Worm (Caenorhabditis elegans) whole organism, young adult: ENCODE measurements around the gene R04F11.3.

Experiments used
- B0035.1 ChIP-seq: sonication (generic microtip); optimal IDR thresholded peaks from 2 replicates; lab custom pipeline; 2016; ENCODE audit warnings: missing genetic modification characterization, mild to moderate bottlenecking, missing compliant biosample characterization, missing genotype, missing genetic modification reagents
- B0336.3 ChIP-seq: fragments of 200-800 bp; sonication (Bioruptor generic); IDR thresholded peaks from 2 replicates; pipeline ENCODE4 v1.3.6; 2022; ENCODE audit warnings: missing genetic modification characterization, missing compliant biosample characterization
- D2030.7 ChIP-seq: fragments of 200-800 bp; sonication (Bioruptor generic); IDR thresholded peaks from 2 replicates; pipeline ENCODE4 v1.3.6; 2022; ENCODE audit warnings: missing genetic modification reagents, missing genetic modification characterization, missing compliant biosample characterization
- F49E8.2 ChIP-seq: sonication (generic microtip); optimal IDR thresholded peaks from 3 replicates; lab custom pipeline; 2017; ENCODE audit warnings: missing genetic modification characterization, mild to moderate bottlenecking, missing compliant biosample characterization, antibody characterized with exemption, moderate library complexity; ENCODE audit not compliant: insufficient read depth
- T07F8.4 ChIP-seq: sonication (generic microtip); optimal IDR thresholded peaks from 2 replicates; lab custom pipeline; 2016; ENCODE audit warnings: mild to moderate bottlenecking, missing genetic modification characterization, moderate library complexity, missing compliant biosample characterization
- ZK185.1 ChIP-seq: sonication (generic microtip); optimal IDR thresholded peaks from 2 replicates; lab custom pipeline; 2016; ENCODE audit warnings: mild to moderate bottlenecking, missing genetic modification characterization, missing compliant biosample characterization; ENCODE audit not compliant: poor library complexity, severe bottlenecking
- athp-1 ChIP-seq: sonication (generic microtip); optimal IDR thresholded peaks from 2 replicates; lab custom pipeline; 2017; ENCODE audit warnings: mild to moderate bottlenecking, missing genetic modification characterization, missing compliant biosample characterization
- attf-3 ChIP-seq: fragments of 200-800 bp; sonication (Bioruptor generic); conservative IDR thresholded peaks from 2 replicates; pipeline ENCODE4 v1.3.6; 2022; ENCODE audit warnings: missing genetic modification reagents, missing genetic modification characterization, missing compliant biosample characterization
- attf-6 ChIP-seq: fragments of 200-800 bp; sonication (Bioruptor generic); IDR thresholded peaks from 2 replicates; pipeline ENCODE4 v1.3.6; 2022; ENCODE audit warnings: missing genetic modification reagents, missing genetic modification characterization, missing compliant biosample characterization
- cebp-1 ChIP-seq, 2 experiments: fragments of 200-800 bp in 1 of 2; sonication (Bioruptor generic) in 1 of 2; sonication (generic microtip) in 1 of 2; IDR thresholded peaks in 1 of 2; optimal IDR thresholded peaks in 1 of 2; 2 replicates each; pipeline versions ENCODE4 v1.3.6 to Lab custom; 2017 to 2022; ENCODE audit warnings: missing compliant biosample characterization in 2 of 2, missing genetic modification characterization in 2 of 2, mild to moderate bottlenecking in 1 of 2, missing genetic modification reagents in 1 of 2, moderate library complexity in 1 of 2
- cebp-2 ChIP-seq: fragments of 200-800 bp; sonication (Bioruptor generic); IDR thresholded peaks from 2 replicates; pipeline ENCODE4 v1.3.6; 2022; ENCODE audit warnings: missing genetic modification characterization, missing compliant biosample characterization
- ceh-27 ChIP-seq: fragments of 200-800 bp; sonication (Bioruptor generic); optimal IDR thresholded peaks from 2 replicates; lab custom pipeline; 2018; ENCODE audit warnings: mild to moderate bottlenecking, missing genetic modification characterization, moderate library complexity, missing compliant biosample characterization
- ceh-79 ChIP-seq: sonication (generic microtip); optimal IDR thresholded peaks from 2 replicates; lab custom pipeline; 2017; ENCODE audit warnings: mild to moderate bottlenecking, missing genetic modification characterization, missing compliant biosample characterization
- dox-1 ChIP-seq: fragments of 200-800 bp; sonication (Bioruptor generic); IDR thresholded peaks from 2 replicates; pipeline ENCODE4 v1.3.6; 2022; ENCODE audit warnings: missing genetic modification reagents, missing genetic modification characterization, missing compliant biosample characterization
- efl-1 ChIP-seq: fragments of 150-350 bp; optimal IDR thresholded peaks from 2 replicates; lab custom pipeline; 2014; ENCODE audit warnings: missing biosample characterization, missing genetic modification reagents, missing genetic modification characterization
- egl-18 ChIP-seq: fragments of 200-800 bp; sonication (Bioruptor generic); IDR thresholded peaks from 2 replicates; pipeline ENCODE4 v1.3.6; 2022; ENCODE audit warnings: missing genetic modification reagents, missing genetic modification characterization, missing compliant biosample characterization
- egrh-3 ChIP-seq: fragments of 200-800 bp; sonication (Bioruptor generic); IDR thresholded peaks from 2 replicates; pipeline ENCODE4 v1.3.6; 2022; ENCODE audit warnings: missing genetic modification reagents, missing genetic modification characterization, missing compliant biosample characterization
- gei-17 ChIP-seq: fragments of 200-800 bp; sonication (Bioruptor generic); optimal IDR thresholded peaks from 2 replicates; lab custom pipeline; 2018; ENCODE audit warnings: mild to moderate bottlenecking, missing genetic modification characterization, missing compliant biosample characterization
- him-1 ChIP-seq: sonication (generic microtip); optimal IDR thresholded peaks from 2 replicates; lab custom pipeline; 2016; ENCODE audit warnings: missing genotype, missing genetic modification reagents, missing genetic modification characterization, missing compliant biosample characterization
- hlh-26 ChIP-seq: fragments of 200-800 bp; sonication (Bioruptor generic); conservative IDR thresholded peaks from 2 replicates; pipeline ENCODE4 v1.3.6; 2022; ENCODE audit warnings: missing genetic modification reagents, missing genetic modification characterization, missing compliant biosample characterization
- hmg-1.2 ChIP-seq: fragments of 200-800 bp; sonication (Bioruptor generic); IDR thresholded peaks from 2 replicates; pipeline ENCODE4 v1.3.6; 2022; ENCODE audit warnings: missing genetic modification reagents, missing genetic modification characterization, missing compliant biosample characterization
- hrde-1 ChIP-seq: sonication (generic microtip); optimal IDR thresholded peaks from 2 replicates; lab custom pipeline; 2016; ENCODE audit warnings: missing genetic modification characterization, mild to moderate bottlenecking, missing compliant biosample characterization, moderate library complexity, missing genotype, missing genetic modification reagents, borderline replicate concordance
- lin-26 ChIP-seq: fragments of 200-800 bp; sonication (Bioruptor generic); IDR thresholded peaks from 2 replicates; pipeline ENCODE4 v1.3.6; 2022; ENCODE audit warnings: missing genetic modification reagents, missing genetic modification characterization, missing compliant biosample characterization
- lin-35 ChIP-seq, 3 experiments: fragments of 150-350 bp in 2 of 3; sonication (generic microtip) in 1 of 3; optimal IDR thresholded peaks; 2 replicates each; lab custom pipeline; 2014 to 2018; ENCODE audit warnings: missing biosample characterization in 3 of 3, missing genetic modification characterization in 3 of 3, missing genetic modification reagents in 3 of 3
- lin-54 ChIP-seq: fragments of 200-800 bp; sonication (Bioruptor generic); optimal IDR thresholded peaks from 2 replicates; lab custom pipeline; 2018; ENCODE audit warnings: mild to moderate bottlenecking, missing genetic modification characterization, missing compliant biosample characterization
- lir-1 ChIP-seq: fragments of 200-800 bp; sonication (Bioruptor generic); conservative IDR thresholded peaks from 2 replicates; pipeline ENCODE4 v1.3.6; 2022; ENCODE audit warnings: missing genetic modification reagents, missing genetic modification characterization, missing compliant biosample characterization
- madf-10 ChIP-seq: sonication (generic microtip); optimal IDR thresholded peaks from 2 replicates; lab custom pipeline; 2016; ENCODE audit warnings: mild to moderate bottlenecking, missing genetic modification characterization, missing compliant biosample characterization
- madf-8 ChIP-seq: fragments of 200-800 bp; sonication (Bioruptor generic); conservative IDR thresholded peaks from 2 replicates; pipeline ENCODE4 v1.3.6; 2022; ENCODE audit warnings: missing genetic modification reagents, missing genetic modification characterization, missing compliant biosample characterization
- mcd-1 ChIP-seq: fragments of 200-800 bp; sonication (Bioruptor generic); IDR thresholded peaks from 2 replicates; pipeline ENCODE4 v1.3.6; 2022; ENCODE audit warnings: missing genetic modification reagents, missing genetic modification characterization, missing compliant biosample characterization
- mes-4 ChIP-seq: sonication (generic microtip); optimal IDR thresholded peaks from 2 replicates; lab custom pipeline; 2016; ENCODE audit warnings: missing genotype, missing genetic modification characterization, missing compliant biosample characterization
- nhr-179 ChIP-seq: sonication (generic microtip); optimal IDR thresholded peaks from 2 replicates; lab custom pipeline; 2016; ENCODE audit warnings: mild to moderate bottlenecking, missing genetic modification characterization, missing compliant biosample characterization
- nhr-27 ChIP-seq: fragments of 200-800 bp; sonication (Bioruptor generic); optimal IDR thresholded peaks from 2 replicates; lab custom pipeline; 2018; ENCODE audit warnings: mild to moderate bottlenecking, missing genetic modification characterization, moderate library complexity, missing compliant biosample characterization
- nhr-80 ChIP-seq: sonication (generic microtip); optimal IDR thresholded peaks from 2 replicates; lab custom pipeline; 2016; ENCODE audit warnings: missing genetic modification characterization, missing compliant biosample characterization
- nhr-90 ChIP-seq: sonication (generic microtip); optimal IDR thresholded peaks from 2 replicates; lab custom pipeline; 2016; ENCODE audit warnings: missing genotype, mild to moderate bottlenecking, missing genetic modification characterization, missing compliant biosample characterization
- pbrm-1 ChIP-seq: fragments of 200-800 bp; sonication (Bioruptor generic); IDR thresholded peaks from 2 replicates; pipeline ENCODE4 v1.3.6; 2022; ENCODE audit warnings: missing genetic modification reagents, missing genetic modification characterization, missing compliant biosample characterization
- rcor-1 ChIP-seq: fragments of 200-800 bp; sonication (Bioruptor generic); IDR thresholded peaks from 2 replicates; pipeline ENCODE4 v1.3.6; 2022; ENCODE audit warnings: missing genetic modification reagents, missing genetic modification characterization, missing compliant biosample characterization
- rec-8 ChIP-seq, 2 experiments: sonication (generic microtip); optimal IDR thresholded peaks; 2 replicates each; lab custom pipeline; 2016; ENCODE audit warnings: mild to moderate bottlenecking in 2 of 2, missing genetic modification characterization in 2 of 2, missing genetic modification reagents in 2 of 2, missing genotype in 2 of 2, missing biosample characterization in 1 of 2, missing compliant biosample characterization in 1 of 2, moderate library complexity in 1 of 2
- rpc-1 ChIP-seq, 2 experiments: fragments of 150-350 bp in 1 of 2; sonication (generic microtip) in 1 of 2; optimal IDR thresholded peaks; 2 replicates each; lab custom pipeline; 2014 to 2018; ENCODE audit warnings: missing biosample characterization in 1 of 2, missing genetic modification characterization in 1 of 2, missing genetic modification reagents in 1 of 2, missing genotype in 1 of 2
- sea-2 ChIP-seq: fragments of 200-800 bp; sonication (Bioruptor generic); IDR thresholded peaks from 2 replicates; pipeline ENCODE4 v1.3.6; 2022; ENCODE audit warnings: missing genetic modification characterization, missing compliant biosample characterization
- snpc-1.1 ChIP-seq: sonication (generic microtip); optimal IDR thresholded peaks from 2 replicates; lab custom pipeline; 2017; ENCODE audit warnings: missing genetic modification characterization, mild to moderate bottlenecking, missing compliant biosample characterization, antibody characterized with exemption, moderate library complexity, missing genotype, missing genetic modification reagents; ENCODE audit not compliant: insufficient read depth
- somi-1 ChIP-seq: fragments of 200-800 bp; sonication (Bioruptor generic); optimal IDR thresholded peaks from 2 replicates; lab custom pipeline; 2018; ENCODE audit warnings: mild to moderate bottlenecking, missing genetic modification characterization, missing compliant biosample characterization
- tlf-1 ChIP-seq: fragments of 200-800 bp; sonication (Bioruptor generic); optimal IDR thresholded peaks from 2 replicates; lab custom pipeline; 2018; ENCODE audit warnings: mild to moderate bottlenecking, missing genetic modification characterization, missing compliant biosample characterization
- unc-62 ChIP-seq: fragments of 150-350 bp; optimal IDR thresholded peaks from 2 replicates; lab custom pipeline; 2014; ENCODE audit warnings: missing biosample characterization, missing genetic modification reagents, missing genetic modification characterization
- zfh-2 ChIP-seq: fragments of 200-800 bp; sonication (Bioruptor generic); conservative IDR thresholded peaks from 2 replicates; pipeline ENCODE4 v1.3.6; 2022; ENCODE audit warnings: missing genetic modification reagents, missing genetic modification characterization, missing compliant biosample characterization
- ztf-18 ChIP-seq: sonication (generic microtip); optimal IDR thresholded peaks from 2 replicates; lab custom pipeline; 2016; ENCODE audit warnings: missing genotype, mild to moderate bottlenecking, missing genetic modification characterization, missing compliant biosample characterization
- ztf-3 ChIP-seq: fragments of 200-800 bp; sonication (Bioruptor generic); optimal IDR thresholded peaks from 2 replicates; lab custom pipeline; 2018; ENCODE audit warnings: mild to moderate bottlenecking, missing genetic modification characterization, missing compliant biosample characterization

Gene R04F11.3

ce11 chrV:12303453-12304077, 13.4 kb downstream of the R04F11.3 start (continued):
- peak; percentile 87 for TF ChIP-seq hlh-26 (GFP tag; lab: Robert Waterston, UW)
- TF ChIP-seq ZK185.1 = peak; percentile 96
- TF ChIP-seq cebp-1 (GFP tag; IDR thresholded peaks at IDR 0.05; lab: Robert Waterston, UW) = peak; percentile 87
- TF ChIP-seq cebp-1 (tag; optimal IDR thresholded peaks at IDR 0.05; lab: Kevin White, UChicago) = peak; percentile 94
- peak; percentile 90 for TF ChIP-seq mcd-1 (GFP tag; lab: Robert Waterston, UW)
- TF ChIP-seq madf-8 (GFP tag; lab: Robert Waterston, UW) = peak; percentile 81
- TF ChIP-seq nhr-90 = peak; percentile 99
- peak; percentile 96 for TF ChIP-seq T07F8.4 (tag; lab: Kevin White, UChicago)
- peak; percentile 99 for TF ChIP-seq egl-18
- TF ChIP-seq somi-1 (GFP tag; lab: Kevin White, UChicago) = peak; percentile 96
- peak; percentile 100 for TF ChIP-seq rpc-1 (optimal IDR thresholded peaks at IDR 0.05; lab: Kevin White, UChicago)
- peak; percentile 100 for TF ChIP-seq rpc-1 (tag; optimal IDR thresholded peaks at IDR 0.05; lab: Kevin White, UChicago)
- TF ChIP-seq lin-35 (GFP tag; optimal IDR thresholded peaks at IDR 0.05; lab: Kevin White, UChicago) = peak; percentile 13 to 79 (median 70)
- peak; percentile 99 for TF ChIP-seq him-1 (tag; lab: Kevin White, UChicago)
- TF ChIP-seq ceh-27 (GFP tag; lab: Kevin White, UChicago) = peak; percentile 99
- TF ChIP-seq unc-62 (GFP tag; lab: Kevin White, UChicago) = no peak
- TF ChIP-seq nhr-80 (tag; lab: Kevin White, UChicago) = peak; percentile 67
- peak; percentile 84 for TF ChIP-seq attf-3 (GFP tag; lab: Robert Waterston, UW)
- peak; percentile 91 for TF ChIP-seq ztf-18 (tag; lab: Kevin White, UChicago)
- peak; percentile 99 for TF ChIP-seq athp-1 (tag; lab: Kevin White, UChicago)
- TF ChIP-seq dox-1 = peak; percentile 99
- peak; percentile 95 for TF ChIP-seq lin-54 (GFP tag; lab: Kevin White, UChicago)
- peak; percentile 90 for TF ChIP-seq D2030.7 (GFP tag; lab: Robert Waterston, UW)
- TF ChIP-seq F49E8.2 (tag; lab: Kevin White, UChicago) = peak; percentile 80
- peak; percentile 92 for TF ChIP-seq attf-6 (GFP tag; lab: Robert Waterston, UW)
- peak; percentile 78; the same call in 1 of the 2 replicates for TF ChIP-seq lir-1 (GFP tag; lab: Robert Waterston, UW)
- peak; percentile 99 for TF ChIP-seq lin-26 (GFP tag; lab: Robert Waterston, UW)
- peak; percentile 99 for TF ChIP-seq zfh-2
- peak; percentile 96 for TF ChIP-seq mes-4 (tag; lab: Kevin White, UChicago)
- peak; percentile 96 for TF ChIP-seq B0035.1 (tag; lab: Kevin White, UChicago)
- TF ChIP-seq nhr-27 (tag; lab: Kevin White, UChicago) = peak; percentile 100
- TF ChIP-seq pbrm-1 (GFP tag; lab: Robert Waterston, UW) = peak; percentile 90
- peak; percentile 100 for TF ChIP-seq cebp-2
- TF ChIP-seq hmg-1.2 (GFP tag; lab: Robert Waterston, UW) = peak; percentile 91
- TF ChIP-seq ztf-3 (GFP tag; lab: Kevin White, UChicago) = peak; percentile 87
- TF ChIP-seq tlf-1 = peak; percentile 95
- peak; percentile 86 for TF ChIP-seq snpc-1.1 (tag; lab: Kevin White, UChicago)
- TF ChIP-seq madf-10 (tag; lab: Kevin White, UChicago) = peak; percentile 93
- TF ChIP-seq B0336.3 (GFP tag; lab: Robert Waterston, UW) = peak; percentile 99
- TF ChIP-seq egrh-3 = peak; percentile 82
- TF ChIP-seq hrde-1 (tag; lab: Kevin White, UChicago) = peak; percentile 98
- TF ChIP-seq rec-8 (tag; optimal IDR thresholded peaks at IDR 0.05; lab: Kevin White, UChicago) = peak; percentile 96 to 99
- peak; percentile 49 for TF ChIP-seq efl-1 (GFP tag; lab: Kevin White, UChicago)
- TF ChIP-seq rcor-1 (GFP tag; lab: Robert Waterston, UW) = peak; percentile 98
- peak; percentile 93 for TF ChIP-seq gei-17 (GFP tag; lab: Kevin White, UChicago)
- peak; percentile 90 for TF ChIP-seq nhr-179 (tag; lab: Kevin White, UChicago)
- TF ChIP-seq sea-2 = peak; percentile 99
- TF ChIP-seq ceh-79 = peak; percentile 100
